Fruit fly (Drosophila melanogaster): ENCODE data around the gene nsl1.
A peak's percentile ranks its signal among the peaks of the same experiment; 100 is the strongest.

dm6 chr3R:15839294-15839693, 45.7 kb downstream of the nsl1 start, which contains the start of gene Pbp45:
- TF ChIP-seq tj (GFP tag; optimal IDR thresholded peaks at IDR 0.05) (peak; percentile 35), bab1 (GFP tag; optimal IDR thresholded peaks at IDR 0.05) (no peak), Hr96 (GFP tag; optimal IDR thresholded peaks at IDR 0.05) (no peak), CG12768 (GFP tag; optimal IDR thresholded peaks at IDR 0.05) (no peak), Crg-1 (GFP tag; optimal IDR thresholded peaks at IDR 0.05) (peak; percentile 23), CG33017 (tag; optimal IDR thresholded peaks at IDR 0.05) (no peak), cnc (optimal IDR thresholded peaks at IDR 0.05) (no peak), Clk (GFP tag; optimal IDR thresholded peaks at IDR 0.05) (no peak), CG14711 (tag; optimal IDR thresholded peaks at IDR 0.05) (peak; percentile 32), CG1620 (GFP tag; optimal IDR thresholded peaks at IDR 0.05) (peak; percentile 14), CG7101 (tag; optimal IDR thresholded peaks at IDR 0.05) (peak; percentile 41)

All from whole organism, adult.